Worm (Caenorhabditis elegans): ENCODE data around the gene grl-27.

DNA sequence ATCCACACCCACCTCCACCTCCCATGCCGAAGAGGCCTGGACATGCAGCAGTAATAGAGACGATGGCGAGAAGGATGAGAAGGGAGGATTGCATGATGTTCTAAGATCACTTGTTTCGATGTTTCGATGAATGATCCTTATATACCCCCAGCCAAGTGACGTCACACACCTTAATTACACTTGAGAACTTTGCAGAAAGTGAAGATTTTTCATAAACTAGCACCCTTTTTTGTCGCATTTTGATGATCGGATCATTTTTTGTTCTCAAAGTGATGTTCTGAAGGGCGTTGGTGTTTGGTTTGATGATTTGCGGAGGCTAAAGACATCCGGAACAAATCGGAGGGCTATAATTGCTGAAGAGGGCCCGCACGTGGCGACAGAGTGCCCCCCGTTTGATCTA lies at the start of gene grl-27:
- TF ChIP-seq him-1 (tag; optimal IDR thresholded peaks at IDR 0.05): no peak
- TF ChIP-seq dao-5 (tag; optimal IDR thresholded peaks at IDR 0.05): no peak
